Fruit fly (Drosophila melanogaster): Measurements from ENCODE around the gene PGRP-LD.

dm6 chr3L:5817177-5817576 lies 37.3 kb downstream of the PGRP-LD start:
- TF ChIP-seq ERR (GFP tag; optimal IDR thresholded peaks at IDR 0.05): no peak
- no peak for TF ChIP-seq CG4820 (GFP tag; optimal IDR thresholded peaks at IDR 0.05)
- no peak for TF ChIP-seq CG9932 (GFP tag; IDR thresholded peaks at IDR 0.05)
- no peak for TF ChIP-seq Bteb2 (GFP tag; optimal IDR thresholded peaks at IDR 0.05)
- TF ChIP-seq NC2α (GFP tag; optimal IDR thresholded peaks at IDR 0.05): no peak
- TF ChIP-seq CHES-1-like (GFP tag; optimal IDR thresholded peaks at IDR 0.05): no peak
- no peak for TF ChIP-seq Hmr (GFP tag; optimal IDR thresholded peaks at IDR 0.05)
- no peak for TF ChIP-seq Spps (tag; optimal IDR thresholded peaks at IDR 0.05)
- no peak for TF ChIP-seq ems (GFP tag; optimal IDR thresholded peaks at IDR 0.05)
